Comparison of ENCODE assay signal across 1 worm cellular context in the genomic region with DNA sequence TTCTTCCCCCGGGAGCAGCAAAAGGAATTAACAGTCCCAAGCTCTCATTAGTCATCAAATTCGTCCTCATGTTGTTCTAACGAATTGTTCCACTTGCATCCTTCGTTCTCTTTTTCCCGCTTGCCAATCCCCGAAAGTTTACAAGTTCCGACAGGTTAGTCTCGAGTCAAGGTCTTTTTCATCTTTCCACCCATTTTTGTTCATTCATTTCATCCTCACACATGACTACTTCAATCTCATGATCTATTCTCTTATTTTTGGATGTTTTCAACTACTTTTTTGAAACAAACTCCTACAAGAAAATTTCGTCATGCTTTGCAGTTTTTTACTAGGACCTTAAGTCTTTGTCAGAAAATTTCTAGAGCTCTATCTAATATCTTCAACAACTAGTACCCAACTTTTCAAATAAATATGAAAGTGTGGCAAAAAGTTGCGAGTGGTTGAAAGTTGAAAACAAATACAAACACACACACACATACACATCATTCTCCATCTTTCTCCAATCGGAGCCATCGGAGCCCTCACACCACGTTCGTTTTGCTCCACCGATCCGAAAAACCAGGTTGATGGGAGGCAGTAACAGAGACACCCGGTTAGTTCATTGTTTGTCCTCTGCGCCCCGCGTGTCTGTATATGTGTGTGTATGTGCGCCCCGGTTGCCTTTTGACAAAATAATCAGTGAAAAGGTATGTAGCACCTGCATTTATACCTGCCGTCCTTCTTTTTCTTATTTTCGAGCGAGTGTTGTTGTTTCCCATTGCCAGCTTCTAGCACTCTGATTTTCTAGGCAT.
TF ChIP-seq lines count a peak whose summit lies in the region.

No protein-coding gene starts in this region.

TF ChIP-seq in whole organism, L1 larva, 84 proteins besides CTCF, POLR2A, EP300 and RAD21 (continued from another document):
- TF ChIP-seq mef-2 (tag; optimal IDR thresholded peaks at IDR 0.05; lab: Kevin White, UChicago) = no peak
- peak; percentile 39 for TF ChIP-seq nhr-20 (tag; optimal IDR thresholded peaks at IDR 0.05; lab: Kevin White, UChicago)
- no peak for TF ChIP-seq efl-1 (optimal IDR thresholded peaks at IDR 0.05; lab: Kevin White, UChicago)
- peak in 1 of 2 experiments; percentile 91 for TF ChIP-seq efl-1 (GFP tag; optimal IDR thresholded peaks at IDR 0.05 in 1 of 2; lab: Kevin White, UChicago)
- no peak for TF ChIP-seq fos-1 (tag; optimal IDR thresholded peaks at IDR 0.05; lab: Kevin White, UChicago)
- no peak for TF ChIP-seq xbp-1 (tag; optimal IDR thresholded peaks at IDR 0.05; lab: Kevin White, UChicago)
- peak; percentile 59 for TF ChIP-seq lin-14 (GFP tag; optimal IDR thresholded peaks at IDR 0.05; lab: Kevin White, UChicago)
- no peak for TF ChIP-seq nhr-71 (tag; optimal IDR thresholded peaks at IDR 0.05; lab: Kevin White, UChicago)
- no peak for TF ChIP-seq dpl-1 (GFP tag; optimal IDR thresholded peaks at IDR 0.05; lab: Kevin White, UChicago)
- TF ChIP-seq elt-3 (tag; optimal IDR thresholded peaks at IDR 0.05; lab: Kevin White, UChicago) = peak in 2 of 6 experiments; percentile 47 to 65
- peak; percentile 45 for TF ChIP-seq mep-1 (tag; optimal IDR thresholded peaks at IDR 0.05; lab: Kevin White, UChicago)
